Fruit fly (Drosophila melanogaster): ENCODE measurements around the gene CG15147.

Gene CG15147

dm6 chr2L:17589853-17590252 is 36.3 kb downstream of the CG15147 start (continued):
- TF ChIP-seq NC2β (GFP tag; optimal IDR thresholded peaks at IDR 0.05) = peak; percentile 7
- no peak for TF ChIP-seq fu2 (GFP tag; optimal IDR thresholded peaks at IDR 0.05)
- TF ChIP-seq CG11504 (tag; optimal IDR thresholded peaks at IDR 0.05) = peak; percentile 51
- peak; percentile 45 for TF ChIP-seq CG2712 (tag; optimal IDR thresholded peaks at IDR 0.05)
- TF ChIP-seq Hr51 (GFP tag; optimal IDR thresholded peaks at IDR 0.05) = peak in 1 of 2 experiments; percentile 46
- TF ChIP-seq chn (GFP tag; optimal IDR thresholded peaks at IDR 0.05) = no peak
- TF ChIP-seq Optix (GFP tag; IDR thresholded peaks at IDR 0.05) = 0 out of 3 replicates have a peak, but pooled peaks have one; percentile 60
- TF ChIP-seq CG12219 (GFP tag; optimal IDR thresholded peaks at IDR 0.05) = no peak
- no peak for TF ChIP-seq CG4854 (GFP tag; optimal IDR thresholded peaks at IDR 0.05)
- peak; percentile 5 for TF ChIP-seq CG17568 (GFP tag; optimal IDR thresholded peaks at IDR 0.05)
- peak; percentile 59 for TF ChIP-seq stwl (tag; optimal IDR thresholded peaks at IDR 0.05)
- TF ChIP-seq CTCF (GFP tag; optimal IDR thresholded peaks at IDR 0.05) = peak; percentile 97
- TF ChIP-seq schlank (tag; optimal IDR thresholded peaks at IDR 0.05) = no peak
- TF ChIP-seq CG6689 (GFP tag; IDR thresholded peaks at IDR 0.05) = peak; percentile 44
- TF ChIP-seq CG17802 (tag; optimal IDR thresholded peaks at IDR 0.05) = no peak
- peak in 1 of 2 experiments; percentile 11 for TF ChIP-seq dpn (GFP tag; optimal IDR thresholded peaks at IDR 0.05)
- no peak for TF ChIP-seq insv (GFP tag; optimal IDR thresholded peaks at IDR 0.05)
- TF ChIP-seq gem (tag; optimal IDR thresholded peaks at IDR 0.05) = peak; percentile 33
- no peak for TF ChIP-seq CG15269 (tag; optimal IDR thresholded peaks at IDR 0.05)
- peak; percentile 34; the same call in 1 of the 2 replicates for TF ChIP-seq lmd (GFP tag; IDR thresholded peaks at IDR 0.05)
- TF ChIP-seq grn (GFP tag; optimal IDR thresholded peaks at IDR 0.05) = no peak
- TF ChIP-seq CG30403 (GFP tag; optimal IDR thresholded peaks at IDR 0.05) = peak; percentile 24
- no peak for TF ChIP-seq tgo (GFP tag; IDR thresholded peaks at IDR 0.05)
- TF ChIP-seq sens-2 (GFP tag; IDR thresholded peaks at IDR 0.05) = no peak
- TF ChIP-seq CG2120 (GFP tag; optimal IDR thresholded peaks at IDR 0.05) = peak; percentile 23
- TF ChIP-seq tx (GFP tag; optimal IDR thresholded peaks at IDR 0.05) = no peak
- TF ChIP-seq croc (GFP tag; conservative IDR thresholded peaks at IDR 0.05) = no peak
- TF ChIP-seq Med (GFP tag) = peak; percentile 87
- TF ChIP-seq CG9609 (GFP tag; optimal IDR thresholded peaks at IDR 0.05) = no peak
- peak; percentile 26 for TF ChIP-seq bab2 (GFP tag; optimal IDR thresholded peaks at IDR 0.05)
- peak; percentile 0 for TF ChIP-seq CG9437 (GFP tag; optimal IDR thresholded peaks at IDR 0.05)
- TF ChIP-seq HHEX (GFP tag; optimal IDR thresholded peaks at IDR 0.05) = peak; percentile 14
- peak in 1 of 2 experiments; percentile 54 for TF ChIP-seq eve (GFP tag; optimal IDR thresholded peaks at IDR 0.05)
- peak; percentile 25; the same call in 1 of the 2 replicates for TF ChIP-seq CG14441 (GFP tag; IDR thresholded peaks at IDR 0.05)
- no peak for TF ChIP-seq CG2875 (GFP tag; optimal IDR thresholded peaks at IDR 0.05)
- TF ChIP-seq grau (tag; optimal IDR thresholded peaks at IDR 0.05) = peak; percentile 47
- peak; percentile 27 for TF ChIP-seq Xbp1 (GFP tag; optimal IDR thresholded peaks at IDR 0.05)
- TF ChIP-seq Ssrp (tag; optimal IDR thresholded peaks at IDR 0.05) = peak; percentile 13
- peak; percentile 62 for TF ChIP-seq Oli (tag; optimal IDR thresholded peaks at IDR 0.05)
- TF ChIP-seq nerfin-1 (tag; optimal IDR thresholded peaks at IDR 0.05) = peak; percentile 57
- TF ChIP-seq H15 (GFP tag; IDR thresholded peaks at IDR 0.05) = no peak
- TF ChIP-seq crp (GFP tag; optimal IDR thresholded peaks at IDR 0.05) = peak in 1 of 2 experiments; percentile 75
- peak; percentile 33 for TF ChIP-seq CG15696 (tag; optimal IDR thresholded peaks at IDR 0.05)
- TF ChIP-seq Bteb2 (GFP tag; optimal IDR thresholded peaks at IDR 0.05) = no peak
- peak; percentile 33 for TF ChIP-seq CG17829 (tag; optimal IDR thresholded peaks at IDR 0.05)
- TF ChIP-seq slbo (GFP tag; IDR thresholded peaks at IDR 0.05) = 0 out of 2 replicates have a peak, but pooled peaks have one; percentile 35
- peak; percentile 18; the same call in 1 of the 2 replicates for TF ChIP-seq vvl (GFP tag; IDR thresholded peaks at IDR 0.05)
- TF ChIP-seq Sox100B (GFP tag; optimal IDR thresholded peaks at IDR 0.05) = peak; percentile 32
- peak; percentile 55; the same call in 1 of the 2 replicates for TF ChIP-seq Rfx (GFP tag; IDR thresholded peaks at IDR 0.05)
- TF ChIP-seq CG31365 (tag; optimal IDR thresholded peaks at IDR 0.05) = no peak
- no peak for TF ChIP-seq CG6765 (GFP tag; optimal IDR thresholded peaks at IDR 0.05)
